Worm (Caenorhabditis elegans): Measurements from ENCODE around the gene clec-141.

Gene clec-141

DNA sequence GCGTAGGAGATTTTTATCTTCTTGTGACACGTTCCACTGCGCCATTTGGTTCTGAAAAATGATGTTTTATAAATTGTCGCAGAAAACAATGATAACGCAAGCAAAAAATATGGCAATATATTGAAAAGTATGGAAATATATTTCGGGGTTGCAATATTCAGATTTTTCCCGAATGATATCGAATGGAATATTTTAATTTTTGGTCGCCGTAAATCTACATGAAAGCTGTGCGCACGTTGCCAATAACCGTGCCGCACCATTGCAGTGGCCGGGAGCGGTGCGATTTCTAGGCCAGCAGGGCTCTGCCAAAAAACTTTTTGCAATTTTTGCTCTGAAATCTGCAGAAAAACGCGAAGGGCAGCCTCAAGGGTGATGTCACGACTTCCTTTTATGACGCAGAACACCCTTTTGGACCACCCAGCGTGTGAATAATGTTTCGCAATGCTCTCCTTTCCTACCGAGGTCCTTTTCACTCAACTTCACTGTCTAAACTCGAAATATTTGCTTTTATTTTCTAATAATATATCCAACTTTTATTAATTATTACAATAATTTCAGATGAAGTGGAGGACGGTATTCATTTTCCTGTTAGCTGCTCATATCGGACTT lies 49.2 kb downstream of the clec-141 start, which contains the start of the genes F09E5.11 and bmy-1 (continued):
- TF ChIP-seq elt-4 (tag; optimal IDR thresholded peaks at IDR 0.05) (no peak), unc-86 (tag; optimal IDR thresholded peaks at IDR 0.05) (peak; percentile 66), sox-4 (tag; optimal IDR thresholded peaks at IDR 0.05) (no peak), odd-2 (tag; optimal IDR thresholded peaks at IDR 0.05) (no peak), tbx-7 (tag; optimal IDR thresholded peaks at IDR 0.05) (peak; percentile 87), pha-4 (tag; optimal IDR thresholded peaks at IDR 0.05) (no peak), pag-3 (tag; optimal IDR thresholded peaks at IDR 0.05; ENCODE audit: borderline replicate concordance) (no peak), ceh-2 (tag; optimal IDR thresholded peaks at IDR 0.05) (peak; percentile 95), rnt-1 (tag; optimal IDR thresholded peaks at IDR 0.05) (peak; percentile 70), C08G9.2 (tag; optimal IDR thresholded peaks at IDR 0.05) (peak; percentile 95), nhr-232 (tag; optimal IDR thresholded peaks at IDR 0.05) (no peak), hlh-8 (tag; optimal IDR thresholded peaks at IDR 0.05) (peak; percentile 63), F13H6.1 (tag; optimal IDR thresholded peaks at IDR 0.05) (peak; percentile 27), sdc-2 (tag; optimal IDR thresholded peaks at IDR 0.05) (peak; percentile 40), ceh-19 (GFP tag; optimal IDR thresholded peaks at IDR 0.05) (no peak), ceh-18 (tag; optimal IDR thresholded peaks at IDR 0.05) (peak; percentile 55), nfya-1 (tag; optimal IDR thresholded peaks at IDR 0.05) (peak; percentile 53), lim-6 (tag; optimal IDR thresholded peaks at IDR 0.05) (peak; percentile 85), C38D4.7 (GFP tag; optimal IDR thresholded peaks at IDR 0.05) (no peak), pha-2 (tag; optimal IDR thresholded peaks at IDR 0.05) (no peak), gmeb-2 (tag; optimal IDR thresholded peaks at IDR 0.05) (peak; percentile 34), npax-4 (tag; optimal IDR thresholded peaks at IDR 0.05) (no peak), nhr-11 (tag; optimal IDR thresholded peaks at IDR 0.05) (no peak), ztf-16 (tag; optimal IDR thresholded peaks at IDR 0.05) (peak; percentile 36), hlh-15 (tag; optimal IDR thresholded peaks at IDR 0.05) (peak; percentile 27), mec-3 (tag; optimal IDR thresholded peaks at IDR 0.05; ENCODE audit: borderline replicate concordance) (peak; percentile 85), che-1 (tag; optimal IDR thresholded peaks at IDR 0.05) (no peak), ets-4 (tag; optimal IDR thresholded peaks at IDR 0.05) (peak; percentile 94), tbx-2 (tag; optimal IDR thresholded peaks at IDR 0.05) (peak; percentile 97), madf-2 (tag; optimal IDR thresholded peaks at IDR 0.05) (peak; percentile 64), sox-2 (GFP tag; IDR thresholded peaks at IDR 0.05) (no peak), fax-1 (tag; optimal IDR thresholded peaks at IDR 0.05) (peak; percentile 61), pros-1 (tag; optimal IDR thresholded peaks at IDR 0.05) (no peak), ceh-48 (tag; optimal IDR thresholded peaks at IDR 0.05) (peak; percentile 10)
